Worm (Caenorhabditis elegans) whole organism, late embryonic: Measurements from ENCODE around the gene F58D12.3.

ENCODE experiments used
- ama-1 ChIP-seq: fragments of 150-350 bp; optimal IDR thresholded peaks from 2 replicates; lab custom pipeline; 2014
- ceh-19 ChIP-seq: fragments of 200-800 bp; sonication (Bioruptor generic); optimal IDR thresholded peaks from 2 replicates; lab custom pipeline; 2018; ENCODE audit warnings: mild to moderate bottlenecking, missing genetic modification characterization, missing compliant biosample characterization
- ceh-34 ChIP-seq: sonication (generic microtip); optimal IDR thresholded peaks from 2 replicates; lab custom pipeline; 2016; ENCODE audit warnings: mild to moderate bottlenecking, missing genetic modification characterization, missing compliant biosample characterization
- dmd-4 ChIP-seq: sonication (generic microtip); optimal IDR thresholded peaks from 2 replicates; lab custom pipeline; 2016; ENCODE audit warnings: borderline replicate concordance, missing genetic modification characterization, missing compliant biosample characterization
- elt-2 ChIP-seq: sonication (generic microtip); optimal IDR thresholded peaks from 2 replicates; lab custom pipeline; 2016; ENCODE audit warnings: missing genetic modification reagents, missing genetic modification characterization, missing compliant biosample characterization
- pag-3 ChIP-seq: sonication (generic microtip); optimal IDR thresholded peaks from 2 replicates; lab custom pipeline; 2016; ENCODE audit warnings: missing compliant biosample characterization, missing genetic modification characterization, borderline replicate concordance
- syd-9 ChIP-seq: sonication (generic microtip); optimal IDR thresholded peaks from 2 replicates; lab custom pipeline; 2016; ENCODE audit warnings: mild to moderate bottlenecking, missing genetic modification characterization, moderate library complexity, missing compliant biosample characterization
- unc-86 ChIP-seq: sonication (generic microtip); optimal IDR thresholded peaks from 2 replicates; lab custom pipeline; 2016; ENCODE audit warnings: missing genetic modification characterization, missing compliant biosample characterization
- zip-5 ChIP-seq: sonication (generic microtip); optimal IDR thresholded peaks from 2 replicates; lab custom pipeline; 2016; ENCODE audit warnings: missing genetic modification characterization, missing compliant biosample characterization

DNA sequence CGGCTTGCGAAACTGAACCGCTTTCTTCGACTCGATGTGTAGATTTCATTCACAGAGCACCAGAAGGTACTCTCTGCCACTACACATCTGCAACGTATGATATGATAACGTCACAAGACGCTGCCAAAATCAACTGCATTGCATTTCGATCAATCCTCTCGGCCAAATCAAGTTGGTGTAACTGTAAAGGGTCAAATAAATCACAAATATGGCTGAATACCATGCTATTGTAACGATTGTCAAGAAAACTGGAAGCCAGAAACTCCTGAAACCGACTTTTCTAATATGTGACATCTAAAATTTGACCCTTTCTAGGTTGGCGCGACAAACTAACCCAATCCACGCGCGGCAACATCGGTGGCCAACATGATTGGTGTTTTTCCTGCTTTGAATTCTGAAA lies 47.6 kb upstream of the F58D12.3 start:
- TF ChIP-seq ceh-34 (tag; lab: Kevin White, UChicago) = no peak
- no peak for TF ChIP-seq syd-9 (tag; lab: Kevin White, UChicago)
- no peak for TF ChIP-seq elt-2 (tag; lab: Kevin White, UChicago)
- TF ChIP-seq dmd-4 (tag; lab: Kevin White, UChicago) = no peak
- no peak for TF ChIP-seq ceh-19 (GFP tag; lab: Kevin White, UChicago)
- no peak for TF ChIP-seq zip-5 (tag; lab: Kevin White, UChicago)
- no peak for TF ChIP-seq pag-3 (tag; lab: Kevin White, UChicago)
- no peak for TF ChIP-seq ama-1 (lab: Kevin White, UChicago)
- no peak for TF ChIP-seq unc-86 (tag; lab: Kevin White, UChicago)
